Worm (Caenorhabditis elegans) whole organism, mixed stage, embryonic: ENCODE results near the gene hot-1.

Experiments
- M03D4.4 ChIP-seq: sonication (generic microtip); optimal IDR thresholded peaks from 2 replicates; lab custom pipeline; 2017; ENCODE audit warnings: mild to moderate bottlenecking, missing genetic modification characterization, missing compliant biosample characterization
- blmp-1 ChIP-seq: fragments of 150-350 bp; optimal IDR thresholded peaks from 2 replicates; lab custom pipeline; 2014; ENCODE audit warnings: missing biosample characterization, missing genetic modification characterization
- ceh-39 ChIP-seq: fragments of 150-350 bp; optimal IDR thresholded peaks from 2 replicates; lab custom pipeline; 2014; ENCODE audit warnings: missing biosample characterization, missing genetic modification characterization
- ceh-43 ChIP-seq: fragments of 200-800 bp; sonication (Bioruptor generic); optimal IDR thresholded peaks from 2 replicates; lab custom pipeline; 2018; ENCODE audit warnings: mild to moderate bottlenecking, missing genetic modification characterization, moderate library complexity, missing compliant biosample characterization
- ces-1 ChIP-seq: fragments of 150-350 bp; optimal IDR thresholded peaks from 2 replicates; lab custom pipeline; 2014; ENCODE audit warnings: missing biosample characterization, missing genetic modification reagents, missing genetic modification characterization
- cnd-1 ChIP-seq: fragments of 200-800 bp; sonication (Bioruptor generic); optimal IDR thresholded peaks from 2 replicates; lab custom pipeline; 2018; ENCODE audit warnings: mild to moderate bottlenecking, missing genetic modification characterization, missing compliant biosample characterization
- drap-1 ChIP-seq: fragments of 200-800 bp; sonication (Bioruptor generic); optimal IDR thresholded peaks from 3 replicates; lab custom pipeline; 2018; ENCODE audit warnings: mild to moderate bottlenecking, missing genetic modification characterization, missing compliant biosample characterization
- elt-1 ChIP-seq: sonication (generic microtip); optimal IDR thresholded peaks from 2 replicates; lab custom pipeline; 2017; ENCODE audit warnings: missing genetic modification characterization, mild to moderate bottlenecking, missing compliant biosample characterization, antibody characterized with exemption, moderate library complexity, borderline replicate concordance; ENCODE audit not compliant: insufficient read depth
- elt-3 ChIP-seq: fragments of 150-350 bp; optimal IDR thresholded peaks from 2 replicates; lab custom pipeline; 2014; ENCODE audit warnings: missing biosample characterization, missing genetic modification characterization
- hlh-1 ChIP-seq: fragments of 150-350 bp; optimal IDR thresholded peaks from 2 replicates; lab custom pipeline; 2014; ENCODE audit warnings: missing biosample characterization, missing genetic modification reagents, missing genetic modification characterization
- lin-13 ChIP-seq: fragments of 150-350 bp; optimal IDR thresholded peaks from 2 replicates; lab custom pipeline; 2014; ENCODE audit warnings: missing biosample characterization, missing genetic modification characterization
- lin-32 ChIP-seq: fragments of 200-800 bp; sonication (Bioruptor generic); optimal IDR thresholded peaks from 2 replicates; lab custom pipeline; 2018; ENCODE audit warnings: mild to moderate bottlenecking, missing genetic modification characterization, missing compliant biosample characterization
- lsy-2 ChIP-seq: fragments of 150-350 bp; optimal IDR thresholded peaks from 2 replicates; lab custom pipeline; 2014; ENCODE audit warnings: missing biosample characterization, missing genetic modification characterization
- mab-5 ChIP-seq: fragments of 150-350 bp; optimal IDR thresholded peaks from 2 replicates; lab custom pipeline; 2014; ENCODE audit warnings: missing biosample characterization, missing genetic modification characterization
- mep-1 ChIP-seq: fragments of 150-350 bp; optimal IDR thresholded peaks from 2 replicates; lab custom pipeline; 2017; ENCODE audit warnings: missing biosample characterization, missing genetic modification reagents, missing genetic modification characterization, inconsistent platforms
- mls-2 ChIP-seq: sonication (generic microtip); optimal IDR thresholded peaks from 2 replicates; lab custom pipeline; 2016; ENCODE audit warnings: mild to moderate bottlenecking, missing genetic modification characterization, moderate library complexity, missing compliant biosample characterization
- nhr-2 ChIP-seq: fragments of 150-350 bp; optimal IDR thresholded peaks from 2 replicates; lab custom pipeline; 2014; ENCODE audit warnings: missing biosample characterization, missing genetic modification characterization
- nhr-237 ChIP-seq: fragments of 150-350 bp; optimal IDR thresholded peaks from 2 replicates; lab custom pipeline; 2014; ENCODE audit warnings: missing biosample characterization, missing genetic modification characterization
- nhr-28 ChIP-seq: fragments of 150-350 bp; optimal IDR thresholded peaks from 2 replicates; lab custom pipeline; 2014; ENCODE audit warnings: missing biosample characterization, missing genetic modification characterization
- nhr-76 ChIP-seq: sonication (generic microtip); optimal IDR thresholded peaks from 2 replicates; lab custom pipeline; 2017; ENCODE audit warnings: missing biosample characterization, missing genetic modification characterization
- pha-4 ChIP-seq: fragments of 150-350 bp; optimal IDR thresholded peaks from 2 replicates; lab custom pipeline; 2018; ENCODE audit warnings: missing biosample characterization, missing genetic modification reagents, missing genetic modification characterization
- sem-2 ChIP-seq: fragments of 200-800 bp; sonication (Bioruptor generic); optimal IDR thresholded peaks from 2 replicates; lab custom pipeline; 2018; ENCODE audit warnings: mild to moderate bottlenecking, missing genetic modification characterization, missing compliant biosample characterization
- snpc-4 ChIP-seq: fragments of 150-350 bp; optimal IDR thresholded peaks from 2 replicates; lab custom pipeline; 2014; ENCODE audit warnings: missing biosample characterization, missing genetic modification characterization
- sptf-1 ChIP-seq: sonication (generic microtip); optimal IDR thresholded peaks from 2 replicates; lab custom pipeline; 2017; ENCODE audit warnings: mild to moderate bottlenecking, missing genetic modification characterization, moderate library complexity, missing compliant biosample characterization
- tbx-8 ChIP-seq: fragments of 200-800 bp; sonication (Bioruptor generic); optimal IDR thresholded peaks from 2 replicates; lab custom pipeline; 2018; ENCODE audit warnings: mild to moderate bottlenecking, missing genetic modification characterization, moderate library complexity, missing compliant biosample characterization
- unc-120 ChIP-seq: sonication (generic microtip); optimal IDR thresholded peaks from 2 replicates; lab custom pipeline; 2017; ENCODE audit warnings: missing genetic modification characterization, missing compliant biosample characterization; ENCODE audit not compliant: poor library complexity, severe bottlenecking
- unc-62 ChIP-seq: fragments of 150-350 bp; optimal IDR thresholded peaks from 2 replicates; lab custom pipeline; 2014; ENCODE audit warnings: missing biosample characterization, missing genetic modification reagents, missing genetic modification characterization
- zip-8 ChIP-seq: fragments of 150-350 bp; optimal IDR thresholded peaks from 2 replicates; lab custom pipeline; 2014; ENCODE audit warnings: missing biosample characterization, missing genetic modification characterization
- ztf-11 ChIP-seq: fragments of 150-350 bp; optimal IDR thresholded peaks from 2 replicates; lab custom pipeline; 2014; ENCODE audit warnings: missing biosample characterization, missing genetic modification characterization

The hot-1 gene

DNA sequence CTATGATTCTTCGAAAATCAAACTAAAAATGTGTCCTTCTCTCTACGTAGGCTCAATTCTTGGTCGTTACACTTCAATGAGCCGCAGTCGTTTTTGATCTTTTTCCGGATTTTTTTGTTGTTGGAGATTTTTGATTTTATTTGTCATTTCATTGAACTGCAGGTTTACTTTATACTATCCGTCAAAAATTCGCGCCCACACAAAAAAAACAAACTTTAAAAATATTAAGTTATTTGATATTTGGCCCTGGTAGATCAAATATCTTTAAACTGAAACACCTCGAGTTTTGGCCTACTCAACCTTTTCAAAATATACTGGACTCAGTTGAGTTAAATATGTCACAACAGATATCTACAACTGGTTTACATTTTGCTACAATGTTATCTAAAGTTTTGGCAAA lies 5.3 kb upstream of the hot-1 start:
- TF ChIP-seq ceh-39 (tag; lab: Kevin White, UChicago), result no peak
- TF ChIP-seq tbx-8 (GFP tag; lab: Kevin White, UChicago), result no peak
- TF ChIP-seq lin-13, result no peak
- TF ChIP-seq nhr-28 (tag; lab: Kevin White, UChicago), result no peak
- no peak for TF ChIP-seq unc-62 (GFP tag; lab: Kevin White, UChicago)
- TF ChIP-seq lsy-2 (tag; lab: Kevin White, UChicago), result no peak
- TF ChIP-seq nhr-237 (tag; lab: Kevin White, UChicago), result no peak
- no peak for TF ChIP-seq elt-3
- TF ChIP-seq ceh-43, result no peak
- no peak for TF ChIP-seq sem-2
- TF ChIP-seq nhr-76, result no peak
- no peak for TF ChIP-seq snpc-4
- TF ChIP-seq elt-1, result no peak

DNA sequence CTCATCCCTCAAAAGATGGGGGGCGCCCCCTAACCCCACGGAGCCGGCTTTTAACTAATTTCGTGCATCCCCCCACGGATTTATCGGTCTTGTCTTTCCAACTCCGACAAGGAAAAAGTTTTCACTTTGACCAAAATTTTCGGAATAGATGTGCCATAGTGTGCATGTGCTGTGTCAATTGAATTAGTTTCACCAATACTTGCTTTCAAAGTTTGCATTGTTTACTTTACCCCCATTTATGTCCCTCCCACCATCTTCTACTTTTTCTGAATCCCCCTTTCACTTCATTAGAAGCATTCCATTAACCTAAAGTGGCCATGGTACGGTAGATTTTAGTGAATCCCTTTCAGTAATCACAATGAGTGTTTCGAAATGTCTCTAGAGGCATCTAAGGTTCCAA lies 3.2 kb upstream of the hot-1 start:
- TF ChIP-seq elt-3, result no peak
- TF ChIP-seq mls-2 (tag; lab: Kevin White, UChicago), result no peak
- no peak for TF ChIP-seq elt-1
- no peak for TF ChIP-seq nhr-2 (tag; lab: Kevin White, UChicago)
- no peak for TF ChIP-seq nhr-237 (tag; lab: Kevin White, UChicago)
- no peak for TF ChIP-seq sem-2
- TF ChIP-seq unc-120, result no peak
- TF ChIP-seq cnd-1, result no peak
- TF ChIP-seq M03D4.4, result no peak
- TF ChIP-seq nhr-76, result no peak
- no peak for TF ChIP-seq lin-32 (GFP tag; lab: Kevin White, UChicago)

DNA sequence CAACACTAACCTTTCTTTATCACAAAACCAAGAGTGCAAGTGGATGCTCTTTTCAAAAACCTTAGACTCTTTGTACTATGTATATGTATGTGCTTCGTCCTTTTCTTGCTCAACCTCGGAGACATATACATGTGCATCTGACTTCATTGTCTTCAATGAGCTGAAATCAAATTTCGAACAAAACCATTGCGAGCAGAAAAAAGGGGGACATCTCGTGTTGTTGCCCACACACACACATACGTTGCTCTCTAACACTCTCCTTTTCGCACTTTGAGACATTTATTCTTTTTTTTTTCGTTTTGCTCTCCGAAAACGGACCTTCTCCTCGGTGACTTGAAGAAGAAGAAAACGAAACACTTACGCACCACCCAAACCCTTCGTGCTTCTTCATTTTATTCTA lies 624 bp upstream of the hot-1 start:
- peak; percentile 57 for TF ChIP-seq ces-1 (GFP tag; lab: Kevin White, UChicago)
- no peak for TF ChIP-seq blmp-1 (tag; lab: Kevin White, UChicago)

DNA sequence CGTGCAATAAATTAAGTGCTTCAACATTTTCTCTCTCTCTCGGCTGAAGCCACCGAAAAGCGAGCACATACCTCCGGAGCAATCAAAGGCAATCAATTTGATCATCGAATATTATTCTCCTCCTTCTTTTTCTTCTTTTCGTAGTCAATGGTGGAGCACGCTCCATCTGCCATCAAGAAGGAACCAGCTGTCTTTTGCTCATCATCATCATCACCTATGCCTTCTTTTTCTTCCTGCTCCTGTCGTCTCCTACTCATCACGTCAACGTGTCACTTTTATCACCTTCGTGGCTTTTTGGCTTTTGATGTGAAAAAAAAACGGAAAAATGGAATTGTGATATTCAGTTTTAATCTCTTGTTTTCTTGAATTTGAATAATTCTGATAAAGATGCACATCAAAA lies 4.7 kb downstream of the hot-1 start:
- no peak for TF ChIP-seq ceh-43
- peak; percentile 80 for TF ChIP-seq hlh-1 (tag; lab: Kevin White, UChicago)
- TF ChIP-seq unc-120, result peak; percentile 54
- TF ChIP-seq unc-62 (GFP tag; lab: Kevin White, UChicago), result peak; percentile 95

DNA sequence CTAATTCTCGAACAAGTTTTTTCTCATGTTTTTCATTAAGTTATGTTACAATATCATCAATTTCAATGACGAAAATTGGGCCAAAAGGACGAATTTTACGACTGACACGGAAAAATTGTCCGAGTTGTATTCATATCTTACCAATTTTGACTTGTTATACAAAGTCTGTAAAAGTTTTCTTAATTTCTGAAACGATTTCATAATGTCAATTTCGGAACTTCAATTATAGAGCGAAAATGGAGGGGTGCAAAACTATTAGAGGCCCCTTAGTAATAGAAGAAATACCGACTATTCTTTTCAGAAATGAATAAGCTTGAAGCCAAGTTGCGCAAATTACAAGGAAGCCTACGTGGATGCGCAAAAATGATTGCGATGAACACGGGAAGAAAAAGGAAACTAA lies 10.7 kb downstream of the hot-1 start, which contains the start of gene F43D2.3:
TSS of gene F43D2.3 (plus strand) at position 301 of the 400 bp plus-strand sequence.
- TF ChIP-seq nhr-28 (tag; lab: Kevin White, UChicago), result no peak
- no peak for TF ChIP-seq mab-5
- TF ChIP-seq sem-2, result no peak
- no peak for TF ChIP-seq ceh-39 (tag; lab: Kevin White, UChicago)
- no peak for TF ChIP-seq lsy-2 (tag; lab: Kevin White, UChicago)
- no peak for TF ChIP-seq mls-2 (tag; lab: Kevin White, UChicago)
- TF ChIP-seq nhr-237 (tag; lab: Kevin White, UChicago), result no peak
- TF ChIP-seq mep-1 (tag; lab: Kevin White, UChicago), result no peak
- no peak for TF ChIP-seq ztf-11 (tag; lab: Kevin White, UChicago)
- no peak for TF ChIP-seq unc-120
- TF ChIP-seq pha-4 (tag; lab: Kevin White, UChicago), result no peak
- TF ChIP-seq sptf-1 (tag; lab: Kevin White, UChicago), result no peak
- TF ChIP-seq ces-1 (GFP tag; lab: Kevin White, UChicago), result no peak
- TF ChIP-seq unc-62 (GFP tag; lab: Kevin White, UChicago), result no peak
- no peak for TF ChIP-seq drap-1 (GFP tag; lab: Kevin White, UChicago)
- TF ChIP-seq lin-13, result no peak
- no peak for TF ChIP-seq zip-8 (tag; lab: Kevin White, UChicago)
- no peak for TF ChIP-seq nhr-76
- TF ChIP-seq tbx-8 (GFP tag; lab: Kevin White, UChicago), result no peak
- TF ChIP-seq blmp-1 (tag; lab: Kevin White, UChicago), result no peak

DNA sequence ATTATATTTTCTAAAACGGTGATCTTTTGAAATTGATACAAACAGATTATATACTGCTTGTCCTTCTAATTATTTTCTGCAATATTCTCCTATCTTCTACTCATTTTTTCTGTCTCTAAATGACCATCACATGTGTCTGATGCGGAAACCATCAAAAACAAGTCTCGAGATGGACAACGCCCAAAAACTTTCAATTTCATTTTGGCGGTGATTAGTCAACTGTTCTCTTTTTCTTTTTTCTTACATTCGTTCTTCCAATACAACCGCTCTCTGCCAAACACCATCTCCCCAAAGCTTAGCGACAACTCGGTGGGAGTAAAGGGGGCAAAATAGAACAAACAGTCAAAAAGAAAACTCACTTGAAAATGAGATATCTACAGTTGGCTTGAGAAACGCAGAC lies 12.4 kb downstream of the hot-1 start:
- TF ChIP-seq unc-120, result no peak
- no peak for TF ChIP-seq mls-2 (tag; lab: Kevin White, UChicago)
- no peak for TF ChIP-seq nhr-2 (tag; lab: Kevin White, UChicago)
- no peak for TF ChIP-seq hlh-1 (tag; lab: Kevin White, UChicago)
- no peak for TF ChIP-seq unc-62 (GFP tag; lab: Kevin White, UChicago)
- TF ChIP-seq nhr-76, result no peak
- no peak for TF ChIP-seq elt-1
- no peak for TF ChIP-seq snpc-4
- no peak for TF ChIP-seq M03D4.4
- no peak for TF ChIP-seq drap-1 (GFP tag; lab: Kevin White, UChicago)
- no peak for TF ChIP-seq ces-1 (GFP tag; lab: Kevin White, UChicago)
